Worm (Caenorhabditis elegans): ENCODE data around the gene ckb-3.

The ckb-3 gene

DNA sequence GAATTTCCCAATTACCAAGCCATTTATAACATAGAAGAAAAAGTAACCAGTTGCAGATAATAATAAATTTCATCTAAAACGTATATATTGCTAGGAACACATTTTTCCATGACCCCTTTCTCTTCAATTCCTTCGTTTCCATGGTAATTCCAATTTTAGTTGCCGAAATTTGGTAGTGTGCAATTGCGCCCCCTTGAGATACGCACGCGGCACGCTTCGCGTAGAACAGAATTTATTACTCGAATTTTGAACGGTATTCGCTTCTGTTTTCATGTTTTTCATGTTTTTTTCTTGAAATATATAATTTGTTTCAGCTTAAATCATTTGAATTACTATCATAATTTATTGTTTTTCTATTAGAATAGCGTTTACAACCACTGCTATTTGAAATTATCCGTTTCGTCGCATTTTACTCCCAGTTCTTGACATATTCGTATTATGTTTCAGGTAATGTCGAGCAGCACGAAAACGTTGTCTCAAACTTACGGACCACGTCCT, 33.7 kb downstream of the ckb-3 start, which contains the start of the genes R07E5.17 and snfc-5 (continued):
- no peak for TF ChIP-seq swsn-7 (tag; optimal IDR thresholded peaks at IDR 0.05)
- peak; percentile 54 for TF ChIP-seq lin-15B (tag; optimal IDR thresholded peaks at IDR 0.05)
- no peak for TF ChIP-seq C34B4.2 (tag; optimal IDR thresholded peaks at IDR 0.05)
- no peak for TF ChIP-seq C04F5.9 (tag; optimal IDR thresholded peaks at IDR 0.05)
- no peak for TF ChIP-seq hlh-17 (GFP tag; optimal IDR thresholded peaks at IDR 0.05; ENCODE audit: borderline replicate concordance)
- peak; percentile 15 for TF ChIP-seq xbp-1 (tag; optimal IDR thresholded peaks at IDR 0.05)
- no peak for TF ChIP-seq unc-62 (GFP tag; optimal IDR thresholded peaks at IDR 0.05)
- no peak for TF ChIP-seq nhr-11 (tag; optimal IDR thresholded peaks at IDR 0.05)
- TF ChIP-seq ztf-11 (tag; optimal IDR thresholded peaks at IDR 0.05): no peak
- TF ChIP-seq ama-1 (optimal IDR thresholded peaks at IDR 0.05): no peak
- no peak for TF ChIP-seq nhr-90 (tag; optimal IDR thresholded peaks at IDR 0.05; ENCODE audit: poor library complexity)
- TF ChIP-seq lir-3 (tag; optimal IDR thresholded peaks at IDR 0.05; ENCODE audit: poor library complexity): no peak
- no peak for TF ChIP-seq nhr-19 (GFP tag; conservative IDR thresholded peaks at IDR 0.05)
- TF ChIP-seq irx-1 (tag; optimal IDR thresholded peaks at IDR 0.05): no peak
- peak; percentile 48 to 80 for TF ChIP-seq lin-35 (GFP tag; optimal IDR thresholded peaks at IDR 0.05)
- peak; percentile 34 to 71 (median 52) for TF ChIP-seq dpl-1 (GFP tag; optimal IDR thresholded peaks at IDR 0.05)
- no peak for TF ChIP-seq fkh-4 (tag; optimal IDR thresholded peaks at IDR 0.05; ENCODE audit: borderline replicate concordance)
- TF ChIP-seq unc-130 (tag; optimal IDR thresholded peaks at IDR 0.05): no peak
- peak; percentile 51 to 59 for TF ChIP-seq efl-1 (optimal IDR thresholded peaks at IDR 0.05)
- peak; percentile 46 to 68 for TF ChIP-seq efl-1 (GFP tag; optimal IDR thresholded peaks at IDR 0.05 in 1 of 2)
- TF ChIP-seq elt-3 (tag; optimal IDR thresholded peaks at IDR 0.05): no peak
- TF ChIP-seq C16A3.4 (tag; optimal IDR thresholded peaks at IDR 0.05): peak; percentile 55
- no peak for TF ChIP-seq nhr-47 (tag; optimal IDR thresholded peaks at IDR 0.05)
- TF ChIP-seq unc-86 (tag; optimal IDR thresholded peaks at IDR 0.05): no peak
- no peak for TF ChIP-seq rnt-1 (tag; optimal IDR thresholded peaks at IDR 0.05)
- no peak for TF ChIP-seq lin-13 (GFP tag; optimal IDR thresholded peaks at IDR 0.05)
- TF ChIP-seq F16B12.6 (tag; optimal IDR thresholded peaks at IDR 0.05): peak; percentile 46
- TF ChIP-seq pax-3 (tag; optimal IDR thresholded peaks at IDR 0.05): no peak
- no peak for TF ChIP-seq aha-1 (tag; optimal IDR thresholded peaks at IDR 0.05)
- no peak for TF ChIP-seq ztf-4 (tag; optimal IDR thresholded peaks at IDR 0.05)
- TF ChIP-seq skn-1 (tag; optimal IDR thresholded peaks at IDR 0.05): peak; percentile 59

DNA sequence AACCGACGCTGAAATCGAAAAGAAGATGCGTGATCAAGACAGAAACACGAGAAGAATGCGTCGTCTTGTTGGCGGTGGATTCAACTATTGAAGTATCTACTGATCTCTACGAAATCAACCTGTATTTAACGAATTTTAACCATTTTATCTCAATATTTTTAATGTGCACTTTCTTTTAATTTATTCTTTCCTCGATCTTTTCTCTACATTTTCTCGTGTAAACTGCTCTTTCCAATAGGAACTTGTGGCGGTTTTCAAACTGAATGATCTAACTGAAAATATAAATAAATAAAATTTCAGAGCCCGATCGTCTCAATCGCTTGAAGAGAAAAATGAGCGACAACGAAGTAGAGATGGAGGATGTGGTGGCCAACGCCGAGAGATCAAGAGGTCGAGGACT, 35.3 kb downstream of the ckb-3 start, which contains the start of gene rnp-4:
Gene rnp-4 (plus strand): TSS at position 301 of the 400 bp plus-strand sequence.
- no peak for TF ChIP-seq ets-5 (GFP tag; IDR thresholded peaks at IDR 0.05)
- no peak for TF ChIP-seq ceh-82 (tag; optimal IDR thresholded peaks at IDR 0.05)
- no peak for TF ChIP-seq snpc-4 (tag; optimal IDR thresholded peaks at IDR 0.05)
- no peak for TF ChIP-seq C16A3.4 (tag; optimal IDR thresholded peaks at IDR 0.05)
- no peak for TF ChIP-seq skn-1 (tag; optimal IDR thresholded peaks at IDR 0.05)
- TF ChIP-seq fos-1 (tag; optimal IDR thresholded peaks at IDR 0.05): no peak
- no peak for TF ChIP-seq F16B12.6 (tag; optimal IDR thresholded peaks at IDR 0.05)
- no peak for TF ChIP-seq lin-14 (GFP tag; optimal IDR thresholded peaks at IDR 0.05)
- no peak for TF ChIP-seq alr-1 (tag; optimal IDR thresholded peaks at IDR 0.05; ENCODE audit: borderline replicate concordance)
- no peak for TF ChIP-seq mdl-1 (tag; optimal IDR thresholded peaks at IDR 0.05)
- TF ChIP-seq grh-1 (GFP tag; IDR thresholded peaks at IDR 0.05): no peak

DNA sequence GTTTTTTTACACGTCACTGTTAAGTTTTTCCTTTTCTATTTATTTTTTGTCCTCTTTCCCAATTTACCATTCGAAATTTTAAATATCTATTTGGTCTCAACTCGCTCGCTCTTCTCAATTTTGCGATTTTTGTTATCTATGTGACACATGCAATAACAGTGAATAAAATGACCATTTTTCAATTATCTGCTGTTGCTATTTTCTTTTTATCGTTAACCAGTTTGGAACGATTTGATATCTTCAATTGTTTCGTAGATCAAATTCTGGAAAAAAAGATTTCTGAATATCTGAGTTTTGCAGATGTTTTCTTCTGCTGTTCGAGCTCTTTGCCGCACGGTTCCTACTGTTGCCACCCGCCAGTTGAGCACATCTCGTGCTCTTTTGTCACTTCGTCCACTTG, 36.5 kb downstream of the ckb-3 start, which contains the start of gene prdx-3:
Gene prdx-3 (plus strand): TSS at position 301 of the 400 bp plus-strand sequence.
- TF ChIP-seq elt-2 (tag; optimal IDR thresholded peaks at IDR 0.05): no peak
- no peak for TF ChIP-seq mdl-1 (tag; optimal IDR thresholded peaks at IDR 0.05)
- no peak for TF ChIP-seq snpc-4 (tag; optimal IDR thresholded peaks at IDR 0.05)
- no peak for TF ChIP-seq ceh-88 (GFP tag; IDR thresholded peaks at IDR 0.05)
- no peak for TF ChIP-seq lin-13 (GFP tag; optimal IDR thresholded peaks at IDR 0.05)
- no peak for TF ChIP-seq alr-1 (tag; optimal IDR thresholded peaks at IDR 0.05; ENCODE audit: borderline replicate concordance)
- no peak for TF ChIP-seq hlh-4 (tag; optimal IDR thresholded peaks at IDR 0.05)
- TF ChIP-seq ceh-82 (tag; optimal IDR thresholded peaks at IDR 0.05): no peak
- no peak for TF ChIP-seq Y116A8C.19 (tag; optimal IDR thresholded peaks at IDR 0.05; ENCODE audit: borderline replicate concordance)
- TF ChIP-seq lir-3 (tag; optimal IDR thresholded peaks at IDR 0.05; ENCODE audit: poor library complexity): no peak
- TF ChIP-seq lsy-2 (tag; optimal IDR thresholded peaks at IDR 0.05): no peak
- TF ChIP-seq hlh-17 (GFP tag; optimal IDR thresholded peaks at IDR 0.05; ENCODE audit: borderline replicate concordance): no peak
- no peak for TF ChIP-seq aly-2 (tag; optimal IDR thresholded peaks at IDR 0.05)
- TF ChIP-seq aha-1 (tag; optimal IDR thresholded peaks at IDR 0.05): no peak
- TF ChIP-seq C16A3.4 (tag; optimal IDR thresholded peaks at IDR 0.05): no peak
- TF ChIP-seq pax-3 (tag; optimal IDR thresholded peaks at IDR 0.05): no peak
- TF ChIP-seq unc-98 (GFP tag; IDR thresholded peaks at IDR 0.05): no peak
- no peak for TF ChIP-seq lin-39 (tag; optimal IDR thresholded peaks at IDR 0.05)
- TF ChIP-seq unc-86 (tag; optimal IDR thresholded peaks at IDR 0.05): no peak

All from whole organism, L1 larva.